Fruit fly (Drosophila melanogaster) Kc167 (cell line): ENCODE results near the gene CG31955.

Source experiments
- Myc ChIP-seq: fragments of >200 bp; optimal IDR thresholded peaks from 2 replicates; lab custom pipeline; 2017; ENCODE audit warnings: missing external identifiers
- insv ChIP-seq: fragments of >200 bp; optimal IDR thresholded peaks from 3 replicates; lab custom pipeline; 2018; ENCODE audit warnings: missing external identifiers
- psq ChIP-seq: fragments of >200 bp; optimal IDR thresholded peaks from 2 replicates; lab custom pipeline; 2017; ENCODE audit warnings: missing external identifiers

DNA sequence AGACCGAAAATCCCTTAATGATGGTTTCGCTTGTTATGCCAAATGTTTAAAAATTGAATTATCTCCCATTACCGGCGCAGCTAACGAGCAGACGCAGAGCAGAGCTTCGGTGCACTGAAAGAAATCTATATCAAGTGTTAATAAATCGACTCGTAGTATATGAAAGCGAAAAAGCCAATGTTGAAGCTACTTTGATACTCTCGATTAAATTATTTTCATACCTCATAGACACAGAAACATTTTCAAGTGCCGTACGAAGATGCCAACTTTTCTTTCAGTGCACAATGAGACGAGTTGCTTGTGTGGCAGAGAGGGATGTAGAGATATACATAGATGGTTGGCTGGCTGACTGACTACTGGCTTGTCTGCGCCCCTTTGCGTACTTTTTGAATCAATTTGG, 37.1 kb downstream of the CG31955 start:
- no peak for TF ChIP-seq Myc
- TF ChIP-seq psq = no peak
- TF ChIP-seq insv (lab: Kevin White, UChicago) = no peak
